Worm (Caenorhabditis elegans) whole organism, L1 larva: ENCODE results near the gene T11F9.10.

ENCODE experiments used
- C16A3.4 ChIP-seq: fragments of 150-350 bp; optimal IDR thresholded peaks from 2 replicates; lab custom pipeline; 2014; ENCODE audit warnings: missing biosample characterization, missing genetic modification characterization
- aly-2 ChIP-seq: fragments of 150-350 bp; optimal IDR thresholded peaks from 2 replicates; lab custom pipeline; 2014; ENCODE audit warnings: missing biosample characterization, missing genetic modification characterization
- fkh-8 ChIP-seq: sonication (generic microtip); optimal IDR thresholded peaks from 2 replicates; lab custom pipeline; 2016; ENCODE audit warnings: mild to moderate bottlenecking, missing genetic modification characterization, missing compliant biosample characterization
- irx-1 ChIP-seq: sonication (generic microtip); optimal IDR thresholded peaks from 2 replicates; lab custom pipeline; 2016; ENCODE audit warnings: missing genetic modification characterization, missing compliant biosample characterization
- lin-14 ChIP-seq: fragments of 200-800 bp; sonication (Bioruptor generic); optimal IDR thresholded peaks from 2 replicates; lab custom pipeline; 2018; ENCODE audit warnings: mild to moderate bottlenecking, missing genetic modification characterization, moderate library complexity, missing compliant biosample characterization
- lin-39 ChIP-seq: fragments of 150-350 bp; optimal IDR thresholded peaks from 2 replicates; lab custom pipeline; 2014; ENCODE audit warnings: missing biosample characterization, missing genetic modification reagents, missing genetic modification characterization
- nhr-11 ChIP-seq: fragments of 150-350 bp; optimal IDR thresholded peaks from 2 replicates; lab custom pipeline; 2014; ENCODE audit warnings: missing biosample characterization, missing genetic modification characterization
- nhr-12 ChIP-seq: sonication (generic microtip); optimal IDR thresholded peaks from 2 replicates; lab custom pipeline; 2017; ENCODE audit warnings: missing biosample characterization, missing genetic modification characterization
- nhr-85 ChIP-seq: sonication (generic microtip); peaks from one replicate; lab custom pipeline; 2016; ENCODE audit warnings: missing genetic modification characterization, inconsistent platforms, missing compliant biosample characterization
- snu-23 ChIP-seq: sonication (generic microtip); optimal IDR thresholded peaks from 2 replicates; lab custom pipeline; 2016; ENCODE audit warnings: missing genetic modification characterization, missing compliant biosample characterization
- sox-4 ChIP-seq: sonication (generic microtip); optimal IDR thresholded peaks from 2 replicates; lab custom pipeline; 2016; ENCODE audit warnings: missing genetic modification characterization, missing compliant biosample characterization
- unc-130 ChIP-seq: fragments of 150-350 bp; optimal IDR thresholded peaks from 2 replicates; lab custom pipeline; 2017; ENCODE audit warnings: missing biosample characterization, missing genetic modification characterization, inconsistent platforms
- unc-62 ChIP-seq: fragments of 150-350 bp; optimal IDR thresholded peaks from 2 replicates; lab custom pipeline; 2014; ENCODE audit warnings: missing biosample characterization, missing genetic modification reagents, missing genetic modification characterization

ce11 chrV:11534495-11535189, 47.9 kb downstream of the T11F9.10 start:
- TF ChIP-seq snu-23 (GFP tag; lab: Kevin White, UChicago), result peak; percentile 37
- TF ChIP-seq lin-14 (GFP tag; lab: Kevin White, UChicago), result peak; percentile 72
- peak; percentile 13 for TF ChIP-seq C16A3.4 (tag; lab: Kevin White, UChicago)
- TF ChIP-seq unc-62 (GFP tag; lab: Kevin White, UChicago), result no peak
- TF ChIP-seq nhr-85 (tag; lab: Kevin White, UChicago), result peak; percentile 81
- TF ChIP-seq nhr-12 (tag; lab: Kevin White, UChicago), result no peak
- no peak for TF ChIP-seq irx-1 (tag; lab: Kevin White, UChicago)
- no peak for TF ChIP-seq aly-2 (tag; lab: Kevin White, UChicago)
- no peak for TF ChIP-seq fkh-8 (tag; lab: Kevin White, UChicago)
- TF ChIP-seq nhr-11, result no peak
- TF ChIP-seq sox-4 (tag; lab: Kevin White, UChicago), result no peak
- no peak for TF ChIP-seq lin-39 (tag; lab: Kevin White, UChicago)
- peak; percentile 6 for TF ChIP-seq unc-130 (tag; lab: Kevin White, UChicago)
